Fruit fly (Drosophila melanogaster) whole organism, embryonic: Measurements from ENCODE around the gene Tsp29Fa.

Experiments used
- Ada2b ChIP-seq: fragments of 200-800 bp; sonication (Bioruptor generic); IDR thresholded peaks from 2 replicates; pipeline ENCODE4 v1.3.6; 2022; ENCODE audit warnings: missing biosample characterization, missing genetic modification characterization
- CG10979 ChIP-seq: fragments of 200-800 bp; sonication (Bioruptor generic); optimal IDR thresholded peaks from 2 replicates; lab custom pipeline; 2018; ENCODE audit warnings: missing biosample characterization, mild to moderate bottlenecking, missing genetic modification characterization, moderate library complexity
- CG14710 ChIP-seq: fragments of 200-800 bp; sonication (Bioruptor generic); optimal IDR thresholded peaks from 3 replicates; lab custom pipeline; 2019; ENCODE audit warnings: missing biosample characterization, mild to moderate bottlenecking, missing genetic modification characterization, moderate library complexity
- CG14860 ChIP-seq: fragments of 200-800 bp; sonication (Bioruptor generic); IDR thresholded peaks from 3 replicates; pipeline ENCODE4 v1.3.6; 2022; ENCODE audit warnings: missing biosample characterization, missing genetic modification characterization; ENCODE audit not compliant: partially characterized antibody
- CG15073 ChIP-seq: fragments of 200-800 bp; sonication (Bioruptor generic); optimal IDR thresholded peaks from 2 replicates; lab custom pipeline; 2016; ENCODE audit warnings: missing biosample characterization, missing genetic modification characterization
- CG15514 ChIP-seq: fragments of 200-800 bp; sonication (Bioruptor generic); optimal IDR thresholded peaks from 3 replicates; lab custom pipeline; 2017; ENCODE audit warnings: missing biosample characterization, missing genetic modification characterization, mild to moderate bottlenecking, moderate library complexity, missing genetic modification reagents
- CG1603 ChIP-seq: fragments of 200-800 bp; sonication (Bioruptor generic); optimal IDR thresholded peaks from 2 replicates; lab custom pipeline; 2019; ENCODE audit warnings: missing biosample characterization, mild to moderate bottlenecking, missing genetic modification characterization, moderate library complexity
- CG16779 ChIP-seq: fragments of 200-800 bp; sonication (Bioruptor generic); IDR thresholded peaks from 2 replicates; pipeline ENCODE4 v1.3.6; 2022; ENCODE audit warnings: missing biosample characterization, missing genetic modification characterization
- CG17829 ChIP-seq: fragments of 200-800 bp; optimal IDR thresholded peaks from 2 replicates; lab custom pipeline; 2019; ENCODE audit warnings: missing biosample characterization, mild to moderate bottlenecking, missing genetic modification characterization, moderate library complexity
- CG2116 ChIP-seq: fragments of 200-800 bp; sonication (Bioruptor generic); optimal IDR thresholded peaks from 3 replicates; lab custom pipeline; 2018; ENCODE audit warnings: missing biosample characterization, mild to moderate bottlenecking, missing genetic modification characterization
- CG2712 ChIP-seq: fragments of 200-800 bp; optimal IDR thresholded peaks from 3 replicates; lab custom pipeline; 2019; ENCODE audit warnings: missing biosample characterization, mild to moderate bottlenecking, missing genetic modification characterization, moderate library complexity
- CG3163 ChIP-seq: fragments of 200-800 bp; sonication (Bioruptor generic); optimal IDR thresholded peaks from 3 replicates; lab custom pipeline; 2016; ENCODE audit warnings: missing biosample characterization, missing genetic modification characterization
- CG32767 ChIP-seq: fragments of 200-800 bp; sonication (Bioruptor generic); IDR thresholded peaks from 2 replicates; pipeline ENCODE4 v1.3.6; 2022; ENCODE audit warnings: missing biosample characterization, missing genetic modification characterization
- CG34422 ChIP-seq: fragments of 200-800 bp; sonication (Bioruptor generic); IDR thresholded peaks from 3 replicates; pipeline ENCODE4 v1.3.6; 2022; ENCODE audit warnings: missing biosample characterization, missing genetic modification characterization
- CG5180 ChIP-seq: fragments of 200-800 bp; sonication (Bioruptor generic); optimal IDR thresholded peaks from 3 replicates; lab custom pipeline; 2017; ENCODE audit warnings: missing biosample characterization, missing genetic modification characterization, mild to moderate bottlenecking, moderate library complexity, missing genetic modification reagents
- CG7928 ChIP-seq: fragments of 200-800 bp; sonication (Bioruptor generic); optimal IDR thresholded peaks from 2 replicates; lab custom pipeline; 2017; ENCODE audit warnings: missing biosample characterization, mild to moderate bottlenecking, missing genetic modification characterization
- CG8089 ChIP-seq: fragments of 200-800 bp; sonication (Bioruptor generic); optimal IDR thresholded peaks from 3 replicates; lab custom pipeline; 2016; ENCODE audit warnings: missing biosample characterization, missing genetic modification characterization
- CG8944 ChIP-seq: fragments of 200-800 bp; sonication (Bioruptor generic); optimal IDR thresholded peaks from 3 replicates; lab custom pipeline; 2016; ENCODE audit warnings: missing biosample characterization, missing genetic modification characterization
- D ChIP-seq, 2 experiments: fragments of 200-800 bp in 1 of 2; fragments of >200 bp in 1 of 2; sonication (Bioruptor generic) in 1 of 2; optimal IDR thresholded peaks; 2 replicates in 1 of 2; 3 replicates in 1 of 2; lab custom pipeline; 2017; ENCODE audit warnings: mild to moderate bottlenecking in 1 of 2, missing biosample characterization in 1 of 2, missing genetic modification characterization in 1 of 2, missing genetic modification reagents in 1 of 2
- D19A ChIP-seq: fragments of 200-800 bp; optimal IDR thresholded peaks from 3 replicates; lab custom pipeline; 2019; ENCODE audit warnings: missing biosample characterization, mild to moderate bottlenecking, missing genetic modification characterization, moderate library complexity
- Dek ChIP-seq: fragments of 200-800 bp; sonication (Bioruptor generic); optimal IDR thresholded peaks from 3 replicates; lab custom pipeline; 2019; ENCODE audit warnings: missing biosample characterization, mild to moderate bottlenecking, missing genetic modification characterization, moderate library complexity
- Dip2 ChIP-seq: fragments of 200-800 bp; sonication (Bioruptor generic); IDR thresholded peaks from 2 replicates; pipeline ENCODE4 v1.3.6; 2022; ENCODE audit warnings: missing biosample characterization, missing genetic modification characterization
- Doc2 ChIP-seq: fragments of 200-800 bp; sonication (Bioruptor generic); IDR thresholded peaks from 2 replicates; pipeline ENCODE4 v1.3.6; 2022; ENCODE audit warnings: missing biosample characterization, missing genetic modification characterization
- Doc3 ChIP-seq: fragments of 200-800 bp; sonication (Bioruptor generic); IDR thresholded peaks from 3 replicates; pipeline ENCODE4 v1.3.6; 2022; ENCODE audit warnings: missing biosample characterization, missing genetic modification characterization; ENCODE audit not compliant: partially characterized antibody
- Fer3 ChIP-seq: fragments of 200-800 bp; sonication (Bioruptor generic); optimal IDR thresholded peaks from 2 replicates; lab custom pipeline; 2018; ENCODE audit warnings: missing biosample characterization, mild to moderate bottlenecking, missing genetic modification characterization, moderate library complexity
- HmgZ ChIP-seq: fragments of 200-800 bp; sonication (Bioruptor generic); optimal IDR thresholded peaks from 2 replicates; lab custom pipeline; 2018; ENCODE audit warnings: missing biosample characterization, mild to moderate bottlenecking, missing genetic modification characterization
- MTF-1 ChIP-seq: fragments of 200-800 bp; sonication (Bioruptor generic); optimal IDR thresholded peaks from 2 replicates; lab custom pipeline; 2018; ENCODE audit warnings: missing biosample characterization, mild to moderate bottlenecking, missing genetic modification characterization, borderline replicate concordance
- Myb ChIP-seq: fragments of 200-800 bp; sonication (Bioruptor generic); optimal IDR thresholded peaks from 2 replicates; lab custom pipeline; 2016; ENCODE audit warnings: missing biosample characterization, missing genetic modification characterization
- NFAT ChIP-seq: fragments of 200-800 bp; sonication (Bioruptor generic); IDR thresholded peaks from 2 replicates; pipeline ENCODE4 v1.3.6; 2022; ENCODE audit warnings: missing biosample characterization, missing genetic modification characterization
- Nf-YA ChIP-seq: fragments of 200-800 bp; sonication (Bioruptor generic); IDR thresholded peaks from 2 replicates; pipeline ENCODE4 v1.3.6; 2022; ENCODE audit warnings: missing biosample characterization, missing genetic modification characterization
- Rfx ChIP-seq: fragments of 200-800 bp; sonication (Bioruptor generic); IDR thresholded peaks from 2 replicates; pipeline ENCODE4 v1.3.6; 2022; ENCODE audit warnings: missing biosample characterization, missing genetic modification characterization
- abd-A ChIP-seq: fragments of 200-800 bp; sonication (Bioruptor generic); optimal IDR thresholded peaks from 3 replicates; lab custom pipeline; 2019; ENCODE audit warnings: missing biosample characterization, mild to moderate bottlenecking, missing genetic modification characterization, moderate library complexity
- ara ChIP-seq: fragments of 200-800 bp; sonication (Bioruptor generic); IDR thresholded peaks from 2 replicates; pipeline ENCODE4 v1.3.6; 2022; ENCODE audit warnings: missing biosample characterization, missing genetic modification characterization
- ato ChIP-seq: fragments of 200-800 bp; sonication (Bioruptor generic); IDR thresholded peaks from 2 replicates; pipeline ENCODE4 v1.3.6; 2022; ENCODE audit warnings: missing biosample characterization, missing genetic modification characterization; ENCODE audit not compliant: partially characterized antibody
- bbx ChIP-seq: fragments of 200-800 bp; sonication (Bioruptor generic); IDR thresholded peaks from 2 replicates; pipeline ENCODE4 v1.3.6; 2022; ENCODE audit warnings: missing biosample characterization, missing genetic modification characterization; ENCODE audit not compliant: partially characterized antibody
- bcd ChIP-seq: fragments of 200-800 bp; sonication (Bioruptor generic); optimal IDR thresholded peaks from 2 replicates; lab custom pipeline; 2017; ENCODE audit warnings: missing biosample characterization, mild to moderate bottlenecking, missing genetic modification characterization
- ci ChIP-seq: fragments of 200-800 bp; sonication (Bioruptor generic); IDR thresholded peaks from 3 replicates; pipeline ENCODE4 v1.3.6; 2022; ENCODE audit warnings: missing biosample characterization, missing genetic modification characterization
- dati ChIP-seq: fragments of 200-800 bp; sonication (Bioruptor generic); IDR thresholded peaks from 2 replicates; pipeline ENCODE4 v1.3.6; 2022; ENCODE audit warnings: missing biosample characterization, missing genetic modification characterization
- dm ChIP-seq: fragments of 200-800 bp; sonication (Bioruptor generic); optimal IDR thresholded peaks from 3 replicates; lab custom pipeline; 2016; ENCODE audit warnings: missing biosample characterization, missing genetic modification characterization
- fd96Cb ChIP-seq: fragments of 200-800 bp; sonication (Bioruptor generic); optimal IDR thresholded peaks from 2 replicates; lab custom pipeline; 2018; ENCODE audit warnings: missing biosample characterization, mild to moderate bottlenecking, missing genetic modification characterization, moderate library complexity
- inv ChIP-seq: fragments of 200-800 bp; sonication (Bioruptor generic); IDR thresholded peaks from 2 replicates; pipeline ENCODE4 v1.3.6; 2022; ENCODE audit warnings: missing biosample characterization, missing genetic modification characterization; ENCODE audit not compliant: partially characterized antibody
- ken ChIP-seq: fragments of 200-800 bp; sonication (Bioruptor generic); IDR thresholded peaks from 3 replicates; pipeline ENCODE4 v1.3.6; 2022; ENCODE audit warnings: missing biosample characterization, missing genetic modification characterization
- lmd ChIP-seq: fragments of 200-800 bp; sonication (Bioruptor generic); IDR thresholded peaks from 2 replicates; pipeline ENCODE4 v1.3.6; 2022; ENCODE audit warnings: missing biosample characterization, missing genetic modification characterization
- org-1 ChIP-seq: fragments of 200-800 bp; sonication (Bioruptor generic); optimal IDR thresholded peaks from 2 replicates; lab custom pipeline; 2017; ENCODE audit warnings: missing biosample characterization, missing genetic modification characterization
- pros ChIP-seq: fragments of 200-800 bp; sonication (Bioruptor generic); optimal IDR thresholded peaks from 3 replicates; lab custom pipeline; 2019; ENCODE audit warnings: missing biosample characterization, mild to moderate bottlenecking, missing genetic modification characterization, moderate library complexity
- ranshi ChIP-seq: fragments of 200-800 bp; sonication (Bioruptor generic); IDR thresholded peaks from 2 replicates; pipeline ENCODE4 v1.3.6; 2022; ENCODE audit warnings: missing biosample characterization, missing genetic modification characterization
- rib ChIP-seq: fragments of 200-800 bp; sonication (Bioruptor generic); IDR thresholded peaks from 2 replicates; pipeline ENCODE4 v1.3.6; 2022; ENCODE audit warnings: missing biosample characterization, missing genetic modification characterization
- sisA ChIP-seq: fragments of 200-800 bp; sonication (Bioruptor generic); IDR thresholded peaks from 2 replicates; pipeline ENCODE4 v1.3.6; 2022; ENCODE audit warnings: missing biosample characterization, missing genetic modification characterization
- stwl ChIP-seq: fragments of 200-800 bp; sonication (Bioruptor generic); optimal IDR thresholded peaks from 3 replicates; lab custom pipeline; 2018; ENCODE audit warnings: missing biosample characterization, mild to moderate bottlenecking, missing genetic modification characterization, moderate library complexity
- toy ChIP-seq: fragments of 200-800 bp; sonication (Bioruptor generic); IDR thresholded peaks from 2 replicates; pipeline ENCODE4 v1.3.6; 2022; ENCODE audit warnings: missing biosample characterization, missing genetic modification characterization
- vvl ChIP-seq: fragments of 200-800 bp; sonication (Bioruptor generic); IDR thresholded peaks from 2 replicates; pipeline ENCODE4 v1.3.6; 2022; ENCODE audit warnings: missing biosample characterization, missing genetic modification characterization

Tsp29Fa gene

DNA sequence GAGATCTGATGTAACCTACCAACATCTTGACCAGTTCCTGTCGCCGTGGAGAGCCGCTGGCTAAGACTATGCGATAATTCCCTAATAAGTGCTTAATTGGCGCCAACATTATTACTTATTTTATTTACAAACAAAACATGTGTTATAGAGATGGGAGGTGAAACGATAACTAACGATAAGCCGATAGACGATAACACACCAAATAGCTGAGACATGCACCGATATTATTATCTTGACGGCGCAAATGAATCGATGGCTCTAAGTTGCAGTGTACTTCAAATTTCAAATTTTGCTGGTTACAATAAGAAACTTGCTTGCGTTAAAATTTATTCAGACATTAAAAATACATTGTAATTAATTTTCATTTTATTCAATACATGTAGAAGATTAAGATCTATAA is 9.3 kb downstream of the Tsp29Fa start, which contains the start of gene CG9515 (continued):
- TF ChIP-seq CG5180 (GFP tag; lab: Kevin White, UChicago) (no peak), CG14710 (tag; lab: Kevin White, UChicago) (peak; percentile 45), CG32767 (no peak), Rfx (no peak), dati (GFP tag; lab: Robert Waterston, UW) (no peak), bbx (GFP tag; lab: Robert Waterston, UW) (peak; percentile 88), pros (GFP tag; lab: Kevin White, UChicago) (no peak), Fer3 (tag; lab: Kevin White, UChicago) (no peak), ato (GFP tag; lab: Robert Waterston, UW) (peak; percentile 83), CG10979 (tag; lab: Kevin White, UChicago) (no peak), MTF-1 (GFP tag; lab: Kevin White, UChicago) (no peak), Myb (GFP tag; lab: Kevin White, UChicago) (peak; percentile 80), ci (GFP tag; lab: Robert Waterston, UW) (no peak; the same call in 2 of the 3 replicates), bcd (GFP tag; lab: Kevin White, UChicago) (no peak), org-1 (no peak), stwl (peak; percentile 99), CG3163 (GFP tag; lab: Kevin White, UChicago) (no peak), CG8944 (GFP tag; lab: Kevin White, UChicago) (no peak), Nf-YA (no peak), CG15073 (no peak), CG2712 (tag; lab: Kevin White, UChicago) (peak; percentile 26), ranshi (GFP tag; lab: Robert Waterston, UW) (no peak), CG14860 (peak; percentile 93), toy (GFP tag; lab: Robert Waterston, UW) (no peak), Dip2 (GFP tag; lab: Robert Waterston, UW) (no peak), NFAT (GFP tag; lab: Robert Waterston, UW) (no peak), fd96Cb (tag; lab: Kevin White, UChicago) (no peak), CG17829 (tag; lab: Kevin White, UChicago) (peak; percentile 30), Ada2b (GFP tag; lab: Robert Waterston, UW) (no peak), Doc3 (peak; percentile 71), Doc2 (GFP tag; lab: Robert Waterston, UW) (no peak), ara (GFP tag; lab: Robert Waterston, UW) (no peak), abd-A (no peak), CG34422 (GFP tag; lab: Robert Waterston, UW) (no peak), CG1603 (peak; percentile 71), D19A (tag; lab: Kevin White, UChicago) (no peak), inv (GFP tag; lab: Robert Waterston, UW) (peak; percentile 70), vvl (GFP tag; lab: Robert Waterston, UW) (0 out of 2 replicates have a peak, but pooled peaks have one; percentile 18), dm (GFP tag; lab: Kevin White, UChicago) (peak; percentile 80), D (optimal IDR thresholded peaks at IDR 0.05; lab: Kevin White, UChicago) (no peak), D (GFP tag; optimal IDR thresholded peaks at IDR 0.05; lab: Kevin White, UChicago) (no peak), rib (GFP tag; lab: Robert Waterston, UW) (no peak), CG2116 (GFP tag; lab: Kevin White, UChicago) (peak; percentile 81), ken (GFP tag; lab: Robert Waterston, UW) (no peak), Dek (tag; lab: Kevin White, UChicago) (no peak), CG7928 (GFP tag; lab: Kevin White, UChicago) (no peak), HmgZ (tag; lab: Kevin White, UChicago) (peak; percentile 81), CG8089 (GFP tag; lab: Kevin White, UChicago) (no peak), CG15514 (GFP tag; lab: Kevin White, UChicago) (peak; percentile 62), CG16779 (no peak), lmd (GFP tag; lab: Robert Waterston, UW) (no peak), sisA (no peak)
